Fruit fly (Drosophila melanogaster) whole organism: ENCODE data around the gene kon.
A peak's percentile ranks its signal among the peaks of the same experiment; 100 is the strongest.

ENCODE experiments used
- CG8478 ChIP-seq: fragments of >200 bp; optimal IDR thresholded peaks from 2 replicates; lab custom pipeline; 2018; ENCODE audit warnings: inconsistent platforms
- Dll ChIP-seq: fragments of >200 bp; optimal IDR thresholded peaks from 2 replicates; lab custom pipeline; 2017
- pan ChIP-seq: fragments of >200 bp; optimal IDR thresholded peaks from 2 replicates; lab custom pipeline; 2017
- psq ChIP-seq: fragments of >200 bp; optimal IDR thresholded peaks from 2 replicates; lab custom pipeline; 2017
- usp ChIP-seq: fragments of >200 bp; optimal IDR thresholded peaks from 2 replicates; lab custom pipeline; 2017; ENCODE audit warnings: missing biosample characterization, missing genetic modification characterization, mixed read lengths

DNA sequence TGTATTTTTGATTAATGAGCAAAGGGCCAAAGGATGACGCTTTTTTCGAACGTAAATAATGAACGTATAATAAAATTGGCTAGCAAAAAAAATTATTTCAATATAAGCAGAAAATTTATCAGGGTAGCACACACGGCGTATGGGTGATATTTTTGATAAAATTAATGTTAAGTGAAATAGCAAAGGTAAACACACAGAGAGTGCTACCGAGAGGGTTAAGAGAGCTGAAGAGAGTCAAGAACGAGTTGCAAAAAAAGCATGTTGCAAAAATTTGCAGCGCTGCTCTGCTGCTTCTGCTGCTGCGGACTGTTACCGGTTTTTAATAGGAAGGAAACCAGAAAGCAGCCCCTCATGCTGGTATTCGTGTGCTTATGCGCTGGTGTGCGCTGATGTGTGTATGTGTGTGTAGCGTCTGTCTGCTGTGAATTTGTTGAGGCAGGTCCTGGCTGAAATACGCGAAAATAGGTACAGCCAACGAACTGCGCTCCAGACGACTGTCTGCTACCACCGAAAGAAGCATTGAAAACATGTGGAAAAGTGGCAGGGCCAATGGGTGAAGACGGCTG, 34.2 kb downstream of the kon start:
- TF ChIP-seq usp (GFP tag; lab: Kevin White, UChicago) (no peak), psq (lab: Kevin White, UChicago) (no peak), CG8478 (lab: Kevin White, UChicago) (no peak), pan (lab: Kevin White, UChicago) (peak; percentile 37), Dll (lab: Kevin White, UChicago) (no peak)
